Fruit fly (Drosophila melanogaster): ENCODE measurements around the gene WRNexo.
A peak's percentile ranks its signal among the peaks of the same experiment; 100 is the strongest.

Gene WRNexo

dm6 chr3R:18411205-18411749 is 45.3 kb upstream of the WRNexo start, which contains the start of gene CG10864:
CG10864 (minus strand) TSS chr3R:18411631.
- no peak for TF ChIP-seq lz (GFP tag; optimal IDR thresholded peaks at IDR 0.05)
- no peak for TF ChIP-seq fd59A (GFP tag; optimal IDR thresholded peaks at IDR 0.05)
- no peak for TF ChIP-seq CG8632 (GFP tag; optimal IDR thresholded peaks at IDR 0.05)
- TF ChIP-seq OdsH (GFP tag; optimal IDR thresholded peaks at IDR 0.05), result no peak
- TF ChIP-seq CG3032 (tag; optimal IDR thresholded peaks at IDR 0.05), result no peak
- TF ChIP-seq eg (GFP tag; IDR thresholded peaks at IDR 0.05), result no peak
- no peak for TF ChIP-seq CG3919 (GFP tag; optimal IDR thresholded peaks at IDR 0.05)
- TF ChIP-seq CG4318 (GFP tag; optimal IDR thresholded peaks at IDR 0.05), result no peak

- TF ChIP-seq svp (GFP tag) (peak; percentile 82), CG8119 (GFP tag; IDR thresholded peaks at IDR 0.05) (peak; percentile 33; the same call in 1 of the 3 replicates), CG31627 (GFP tag; optimal IDR thresholded peaks at IDR 0.05) (peak; percentile 72), Hr4 (GFP tag; optimal IDR thresholded peaks at IDR 0.05) (peak; percentile 66), Lpt (GFP tag; optimal IDR thresholded peaks at IDR 0.05) (peak; percentile 22), fkh (GFP tag; optimal IDR thresholded peaks at IDR 0.05) (peak; percentile 94), CG6163 (GFP tag; IDR thresholded peaks at IDR 0.05) (peak; percentile 54; the same call in 2 of the 3 replicates), net (GFP tag; optimal IDR thresholded peaks at IDR 0.05) (peak; percentile 23), acj6 (GFP tag; optimal IDR thresholded peaks at IDR 0.05) (peak; percentile 63), CG8319 (GFP tag; optimal IDR thresholded peaks at IDR 0.05) (peak; percentile 47), dsx (GFP tag; optimal IDR thresholded peaks at IDR 0.05; ENCODE audit: poor library complexity, severe bottlenecking) (peak; percentile 28), eg (GFP tag; IDR thresholded peaks at IDR 0.05) (peak; percentile 68; the same call in 2 of the 3 replicates), Met (GFP tag; optimal IDR thresholded peaks at IDR 0.05) (no peak), Hr38 (GFP tag; optimal IDR thresholded peaks at IDR 0.05) (no peak), topi (GFP tag; optimal IDR thresholded peaks at IDR 0.05) (peak; percentile 75), CG16779 (tag; optimal IDR thresholded peaks at IDR 0.05) (no peak), CG11294 (GFP tag; IDR thresholded peaks at IDR 0.05) (no peak), Hr39 (GFP tag; optimal IDR thresholded peaks at IDR 0.05) (peak; percentile 73), CG6808 (GFP tag; optimal IDR thresholded peaks at IDR 0.05) (no peak), Eip93F (GFP tag; optimal IDR thresholded peaks at IDR 0.05) (no peak), Blimp-1 (GFP tag; optimal IDR thresholded peaks at IDR 0.05) (no peak), CG8632 (GFP tag; optimal IDR thresholded peaks at IDR 0.05) (peak; percentile 9), CG4318 (GFP tag; optimal IDR thresholded peaks at IDR 0.05) (no peak), CG6792 (GFP tag; optimal IDR thresholded peaks at IDR 0.05) (peak; percentile 36), CG6854 (GFP tag; optimal IDR thresholded peaks at IDR 0.05) (peak; percentile 33), CG34406 (GFP tag; optimal IDR thresholded peaks at IDR 0.05) (peak; percentile 42), spab (GFP tag; optimal IDR thresholded peaks at IDR 0.05) (no peak), CG10631 (GFP tag; optimal IDR thresholded peaks at IDR 0.05) (peak; percentile 68), Sox102F (GFP tag; optimal IDR thresholded peaks at IDR 0.05) (no peak), Sox15 (GFP tag; optimal IDR thresholded peaks at IDR 0.05) (peak; percentile 12), CG11902 (GFP tag; optimal IDR thresholded peaks at IDR 0.05) (no peak), esn (GFP tag; optimal IDR thresholded peaks at IDR 0.05) (peak; percentile 79), dac (GFP tag; optimal IDR thresholded peaks at IDR 0.05) (no peak), lz (GFP tag; optimal IDR thresholded peaks at IDR 0.05) (peak; percentile 80), Eip78C (GFP tag) (peak; percentile 87), Ets21C (GFP tag; optimal IDR thresholded peaks at IDR 0.05) (peak; percentile 54), achi (GFP tag; optimal IDR thresholded peaks at IDR 0.05) (peak; percentile 62), Gug (GFP tag; IDR thresholded peaks at IDR 0.05) (no peak), CG1621 (tag; optimal IDR thresholded peaks at IDR 0.05) (no peak), salr (GFP tag; optimal IDR thresholded peaks at IDR 0.05) (no peak), CG3919 (GFP tag; optimal IDR thresholded peaks at IDR 0.05) (peak; percentile 76), cyc (GFP tag; optimal IDR thresholded peaks at IDR 0.05) (peak; percentile 66), CG9139 (GFP tag; optimal IDR thresholded peaks at IDR 0.05) (no peak), Eip75B (GFP tag; optimal IDR thresholded peaks at IDR 0.05) (peak; percentile 76), CG11762 (GFP tag; optimal IDR thresholded peaks at IDR 0.05; ENCODE audit: insufficient read depth) (no peak), fd85E (GFP tag; optimal IDR thresholded peaks at IDR 0.05) (no peak)
These were observed 38.8 kb upstream of the WRNexo start, which contains the start of gene CG7685 for dm6 chr3R:18404713-18405112. CG7685 (plus strand) TSS chr3R:18404940.

Measured in whole organism, prepupa.